Worm (Caenorhabditis elegans) whole organism, L2 larva: Measurements from ENCODE around the gene K09H11.15.

Source experiments
- C34F6.9 ChIP-seq: fragments of 150-350 bp; optimal IDR thresholded peaks from 2 replicates; lab custom pipeline; 2014; ENCODE audit warnings: missing biosample characterization, missing genetic modification characterization
- F13H6.1 ChIP-seq: sonication (generic microtip); optimal IDR thresholded peaks from 2 replicates; lab custom pipeline; 2016; ENCODE audit warnings: missing genetic modification characterization, missing compliant biosample characterization
- R02D3.7 ChIP-seq: fragments of 150-350 bp; optimal IDR thresholded peaks from 2 replicates; lab custom pipeline; 2014; ENCODE audit warnings: missing biosample characterization, missing genetic modification characterization
- Y55F3AM.14 ChIP-seq: fragments of 200-800 bp; sonication (Bioruptor generic); optimal IDR thresholded peaks from 2 replicates; lab custom pipeline; 2018; ENCODE audit warnings: mild to moderate bottlenecking, missing genetic modification characterization, missing compliant biosample characterization
- alr-1 ChIP-seq: fragments of 150-350 bp; optimal IDR thresholded peaks from 2 replicates; lab custom pipeline; 2014; ENCODE audit warnings: missing biosample characterization, missing genetic modification characterization
- aly-2 ChIP-seq: fragments of 150-350 bp; optimal IDR thresholded peaks from 2 replicates; lab custom pipeline; 2014; ENCODE audit warnings: missing biosample characterization, missing genetic modification characterization
- blmp-1 ChIP-seq: sonication (generic microtip); optimal IDR thresholded peaks from 2 replicates; lab custom pipeline; 2017; ENCODE audit warnings: missing genetic modification characterization, mild to moderate bottlenecking, missing compliant biosample characterization, antibody characterized with exemption, moderate library complexity; ENCODE audit not compliant: insufficient read depth
- ceh-16 ChIP-seq: fragments of 150-350 bp; optimal IDR thresholded peaks from 2 replicates; lab custom pipeline; 2014; ENCODE audit warnings: missing biosample characterization, missing genetic modification characterization
- ceh-82 ChIP-seq: fragments of 150-350 bp; optimal IDR thresholded peaks from 2 replicates; lab custom pipeline; 2014; ENCODE audit warnings: missing biosample characterization, missing genetic modification characterization
- crh-2 ChIP-seq: sonication (generic microtip); optimal IDR thresholded peaks from 2 replicates; lab custom pipeline; 2017; ENCODE audit warnings: missing biosample characterization, missing genetic modification characterization
- dmd-4 ChIP-seq: sonication (generic microtip); optimal IDR thresholded peaks from 2 replicates; lab custom pipeline; 2017; ENCODE audit warnings: missing biosample characterization, missing genetic modification characterization
- egl-27 ChIP-seq: sonication (generic microtip); optimal IDR thresholded peaks from 3 replicates; lab custom pipeline; 2017; ENCODE audit warnings: missing biosample characterization, missing genetic modification reagents, missing genetic modification characterization
- elt-1 ChIP-seq: fragments of 150-350 bp; optimal IDR thresholded peaks from 2 replicates; lab custom pipeline; 2014; ENCODE audit warnings: missing biosample characterization, missing genetic modification characterization
- elt-3 ChIP-seq: sonication (generic microtip); optimal IDR thresholded peaks from 2 replicates; lab custom pipeline; 2017; ENCODE audit warnings: missing biosample characterization, missing genetic modification characterization
- fos-1 ChIP-seq: fragments of 150-350 bp; optimal IDR thresholded peaks from 2 replicates; lab custom pipeline; 2014; ENCODE audit warnings: missing biosample characterization, missing genetic modification characterization
- gmeb-1 ChIP-seq: fragments of 150-350 bp; optimal IDR thresholded peaks from 2 replicates; lab custom pipeline; 2014; ENCODE audit warnings: missing biosample characterization, missing genetic modification characterization
- lin-13 ChIP-seq: fragments of 150-350 bp; optimal IDR thresholded peaks from 2 replicates; lab custom pipeline; 2014; ENCODE audit warnings: missing biosample characterization, missing genetic modification reagents, missing genetic modification characterization
- lin-39 ChIP-seq: fragments of 150-350 bp; optimal IDR thresholded peaks from 2 replicates; lab custom pipeline; 2014; ENCODE audit warnings: missing biosample characterization, missing genetic modification reagents, missing genetic modification characterization
- lsy-2 ChIP-seq, 2 experiments: fragments of 150-350 bp in 1 of 2; sonication (generic microtip) in 1 of 2; optimal IDR thresholded peaks; 2 replicates each; lab custom pipeline; 2014 to 2017; ENCODE audit warnings: missing biosample characterization in 2 of 2, missing genetic modification characterization in 2 of 2
- mbf-1 ChIP-seq: sonication (generic microtip); optimal IDR thresholded peaks from 2 replicates; lab custom pipeline; 2017; ENCODE audit warnings: missing biosample characterization, missing genetic modification characterization
- mdl-1 ChIP-seq, 2 experiments: fragments of 150-350 bp in 1 of 2; sonication (generic microtip) in 1 of 2; optimal IDR thresholded peaks; 2 replicates each; lab custom pipeline; 2017; ENCODE audit warnings: missing biosample characterization in 2 of 2, missing genetic modification characterization in 2 of 2
- nhr-10 ChIP-seq: sonication (generic microtip); optimal IDR thresholded peaks from 2 replicates; lab custom pipeline; 2017; ENCODE audit warnings: missing biosample characterization, missing genetic modification characterization
- nhr-11 ChIP-seq: fragments of 150-350 bp; optimal IDR thresholded peaks from 2 replicates; lab custom pipeline; 2014; ENCODE audit warnings: missing biosample characterization, missing genetic modification characterization
- nhr-12 ChIP-seq: fragments of 150-350 bp; optimal IDR thresholded peaks from 2 replicates; lab custom pipeline; 2014; ENCODE audit warnings: missing biosample characterization, missing genetic modification characterization
- nhr-129 ChIP-seq: fragments of 150-350 bp; optimal IDR thresholded peaks from 2 replicates; lab custom pipeline; 2014; ENCODE audit warnings: missing biosample characterization, missing genetic modification characterization
- nhr-21 ChIP-seq: fragments of 150-350 bp; optimal IDR thresholded peaks from 2 replicates; lab custom pipeline; 2014; ENCODE audit warnings: missing biosample characterization, missing genetic modification characterization
- nhr-23 ChIP-seq: fragments of 150-350 bp; optimal IDR thresholded peaks from 2 replicates; lab custom pipeline; 2014; ENCODE audit warnings: missing biosample characterization, missing genetic modification reagents, missing genetic modification characterization
- nhr-237 ChIP-seq: fragments of 150-350 bp; optimal IDR thresholded peaks from 2 replicates; lab custom pipeline; 2014; ENCODE audit warnings: missing biosample characterization, missing genetic modification characterization
- nhr-6 ChIP-seq: fragments of 150-350 bp; optimal IDR thresholded peaks from 2 replicates; lab custom pipeline; 2014; ENCODE audit warnings: missing biosample characterization, missing genetic modification characterization
- nhr-77 ChIP-seq: fragments of 150-350 bp; optimal IDR thresholded peaks from 2 replicates; lab custom pipeline; 2014; ENCODE audit warnings: missing biosample characterization, missing genetic modification characterization
- peb-1 ChIP-seq: fragments of 150-350 bp; optimal IDR thresholded peaks from 2 replicates; lab custom pipeline; 2014; ENCODE audit warnings: missing biosample characterization, missing genetic modification characterization
- skn-1 ChIP-seq: sonication (generic microtip); optimal IDR thresholded peaks from 2 replicates; lab custom pipeline; 2017; ENCODE audit warnings: missing biosample characterization, missing genetic modification characterization
- sma-3 ChIP-seq: sonication (generic microtip); optimal IDR thresholded peaks from 2 replicates; lab custom pipeline; 2016; ENCODE audit warnings: missing genetic modification reagents, missing genetic modification characterization, missing compliant biosample characterization
- snpc-4 ChIP-seq: fragments of 150-350 bp; optimal IDR thresholded peaks from 2 replicates; lab custom pipeline; 2014; ENCODE audit warnings: missing biosample characterization, missing genetic modification characterization
- unc-55 ChIP-seq: fragments of 150-350 bp; sonication (generic microtip); optimal IDR thresholded peaks from 3 replicates; lab custom pipeline; 2014; ENCODE audit warnings: missing biosample characterization, missing genetic modification reagents, missing genetic modification characterization
- unc-62 ChIP-seq: fragments of 150-350 bp; optimal IDR thresholded peaks from 2 replicates; lab custom pipeline; 2014; ENCODE audit warnings: missing biosample characterization, missing genetic modification reagents, missing genetic modification characterization
- zag-1 ChIP-seq: fragments of 150-350 bp; optimal IDR thresholded peaks from 2 replicates; lab custom pipeline; 2014; ENCODE audit warnings: missing biosample characterization, missing genetic modification characterization
- ztf-1 ChIP-seq: fragments of 200-800 bp; sonication (Bioruptor generic); conservative IDR thresholded peaks from 2 replicates; pipeline ENCODE4 v1.3.6; 2022; ENCODE audit warnings: missing genetic modification characterization, missing compliant biosample characterization
- ztf-11 ChIP-seq: sonication (generic microtip); optimal IDR thresholded peaks from 2 replicates; lab custom pipeline; 2017; ENCODE audit warnings: missing biosample characterization, missing genetic modification characterization
- ztf-4 ChIP-seq: fragments of 150-350 bp; optimal IDR thresholded peaks from 2 replicates; lab custom pipeline; 2014; ENCODE audit warnings: missing biosample characterization, missing genetic modification characterization

K09H11.15 gene

ce11 chrV:5739438-5739837, 8.8 kb upstream of the K09H11.15 start:
- TF ChIP-seq nhr-129 (tag; lab: Kevin White, UChicago), result no peak
- TF ChIP-seq aly-2, result no peak
- TF ChIP-seq C34F6.9 (tag; lab: Kevin White, UChicago), result no peak
- no peak for TF ChIP-seq snpc-4 (tag; lab: Kevin White, UChicago)
- TF ChIP-seq nhr-77 (tag; lab: Kevin White, UChicago), result no peak
- no peak for TF ChIP-seq unc-62 (GFP tag; lab: Kevin White, UChicago)
- TF ChIP-seq ztf-1 (GFP tag; lab: Robert Waterston, UW), result no peak
- no peak for TF ChIP-seq fos-1
- TF ChIP-seq egl-27 (tag; lab: Kevin White, UChicago), result no peak
- TF ChIP-seq nhr-21, result no peak
- TF ChIP-seq mdl-1 (tag; optimal IDR thresholded peaks at IDR 0.05; lab: Kevin White, UChicago), result no peak
- no peak for TF ChIP-seq F13H6.1
- no peak for TF ChIP-seq nhr-10 (tag; lab: Kevin White, UChicago)
- no peak for TF ChIP-seq blmp-1 (tag; lab: Kevin White, UChicago)
- TF ChIP-seq lin-39 (tag; lab: Kevin White, UChicago), result no peak
- no peak for TF ChIP-seq elt-3 (tag; lab: Kevin White, UChicago)
- TF ChIP-seq Y55F3AM.14 (GFP tag; lab: Kevin White, UChicago), result no peak
- TF ChIP-seq nhr-11 (tag; lab: Kevin White, UChicago), result no peak

DNA sequence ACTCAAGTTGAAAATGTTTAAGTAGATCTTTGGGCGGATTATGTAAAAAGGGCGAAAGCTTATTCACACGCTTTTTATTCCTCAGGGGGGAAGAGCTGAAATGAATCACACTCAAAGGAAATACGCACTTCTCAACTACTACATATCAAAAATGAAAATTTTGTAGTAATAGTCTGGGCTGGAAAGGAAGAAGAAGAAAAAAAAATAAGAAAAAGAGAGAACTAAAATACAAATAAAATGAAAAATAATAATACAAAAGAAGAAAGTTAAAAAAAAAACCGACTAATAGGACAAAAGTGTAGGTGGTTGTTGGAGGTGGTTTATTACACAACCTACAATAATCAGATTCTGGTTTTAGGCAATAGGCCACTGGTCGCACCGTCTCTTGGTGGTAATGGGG, 5.4 kb upstream of the K09H11.15 start, which contains the start of gene K09H11.6:
Gene K09H11.6, minus strand, starts transcription at position 101 of the 400 bp plus-strand sequence.
- no peak for TF ChIP-seq nhr-11 (tag; lab: Kevin White, UChicago)
- no peak for TF ChIP-seq lin-39 (tag; lab: Kevin White, UChicago)
- TF ChIP-seq elt-1, result no peak
- no peak for TF ChIP-seq ceh-82 (tag; lab: Kevin White, UChicago)
- TF ChIP-seq ceh-16 (tag; lab: Kevin White, UChicago), result no peak
- TF ChIP-seq nhr-23 (tag; lab: Kevin White, UChicago), result no peak
- no peak for TF ChIP-seq nhr-10 (tag; lab: Kevin White, UChicago)
- no peak for TF ChIP-seq lsy-2 (tag; optimal IDR thresholded peaks at IDR 0.05; lab: Kevin White, UChicago)
- no peak for TF ChIP-seq mdl-1 (tag; optimal IDR thresholded peaks at IDR 0.05; lab: Kevin White, UChicago)
- TF ChIP-seq zag-1 (tag; lab: Kevin White, UChicago), result no peak
- TF ChIP-seq nhr-129 (tag; lab: Kevin White, UChicago), result no peak
- TF ChIP-seq peb-1, result no peak
- no peak for TF ChIP-seq aly-2
- no peak for TF ChIP-seq nhr-21
- no peak for TF ChIP-seq dmd-4 (tag; lab: Kevin White, UChicago)
- TF ChIP-seq sma-3 (GFP tag; lab: Kevin White, UChicago), result no peak
- TF ChIP-seq ztf-4 (tag; lab: Kevin White, UChicago), result no peak
- TF ChIP-seq snpc-4 (tag; lab: Kevin White, UChicago), result no peak
- no peak for TF ChIP-seq unc-62 (GFP tag; lab: Kevin White, UChicago)
- TF ChIP-seq blmp-1 (tag; lab: Kevin White, UChicago), result no peak

DNA sequence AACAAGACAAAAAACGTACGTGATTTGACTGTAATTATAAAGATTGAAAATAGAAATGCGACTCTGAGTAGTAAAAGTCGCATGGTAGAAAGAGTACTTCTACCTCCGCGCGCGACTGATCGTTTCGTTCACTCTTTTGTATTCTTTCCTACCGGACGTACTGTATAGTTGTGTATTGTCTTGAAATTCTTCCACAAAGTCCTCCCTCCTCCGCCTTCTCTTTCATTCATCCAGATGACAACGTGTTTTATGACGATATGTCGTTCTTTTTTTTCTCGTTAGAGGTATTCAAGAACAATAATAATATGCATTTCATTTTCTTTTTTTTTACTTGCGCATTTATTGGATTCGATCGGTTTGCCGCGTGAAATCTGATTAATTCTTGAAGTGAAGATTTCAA, 4.2 kb downstream of the K09H11.15 start, which contains the start of gene K09H11.4:
Gene K09H11.4, minus strand, starts transcription at position 101 of the 400 bp plus-strand sequence.
- TF ChIP-seq alr-1 (tag; lab: Kevin White, UChicago), result no peak
- TF ChIP-seq lin-39 (tag; lab: Kevin White, UChicago), result no peak
- no peak for TF ChIP-seq aly-2
- no peak for TF ChIP-seq elt-1
- no peak for TF ChIP-seq nhr-21
- no peak for TF ChIP-seq unc-62 (GFP tag; lab: Kevin White, UChicago)
- no peak for TF ChIP-seq ztf-1 (GFP tag; lab: Robert Waterston, UW)
- no peak for TF ChIP-seq elt-3 (tag; lab: Kevin White, UChicago)
- TF ChIP-seq unc-55, result no peak
- no peak for TF ChIP-seq zag-1 (tag; lab: Kevin White, UChicago)
- TF ChIP-seq R02D3.7 (tag; lab: Kevin White, UChicago), result no peak
- TF ChIP-seq skn-1 (tag; lab: Kevin White, UChicago), result no peak
- no peak for TF ChIP-seq nhr-77 (tag; lab: Kevin White, UChicago)
- no peak for TF ChIP-seq lin-13 (GFP tag; lab: Kevin White, UChicago)
- TF ChIP-seq nhr-12 (tag; lab: Kevin White, UChicago), result no peak
- no peak for TF ChIP-seq gmeb-1 (tag; lab: Kevin White, UChicago)
- no peak for TF ChIP-seq dmd-4 (tag; lab: Kevin White, UChicago)
- TF ChIP-seq Y55F3AM.14 (GFP tag; lab: Kevin White, UChicago), result no peak
- no peak for TF ChIP-seq F13H6.1

ce11 chrV:5724395-5724794, 6.3 kb downstream of the K09H11.15 start:
- TF ChIP-seq nhr-12 (tag; lab: Kevin White, UChicago), result no peak
- TF ChIP-seq alr-1 (tag; lab: Kevin White, UChicago), result no peak
- no peak for TF ChIP-seq nhr-23 (tag; lab: Kevin White, UChicago)
- no peak for TF ChIP-seq snpc-4 (tag; lab: Kevin White, UChicago)
- no peak for TF ChIP-seq ceh-16 (tag; lab: Kevin White, UChicago)
- no peak for TF ChIP-seq mdl-1 (tag; optimal IDR thresholded peaks at IDR 0.05; lab: Kevin White, UChicago)
- TF ChIP-seq dmd-4 (tag; lab: Kevin White, UChicago), result no peak
- no peak for TF ChIP-seq C34F6.9 (tag; lab: Kevin White, UChicago)
- no peak for TF ChIP-seq ztf-11 (tag; lab: Kevin White, UChicago)
- no peak for TF ChIP-seq skn-1 (tag; lab: Kevin White, UChicago)
- TF ChIP-seq nhr-6 (tag; lab: Kevin White, UChicago), result no peak
- TF ChIP-seq nhr-129 (tag; lab: Kevin White, UChicago), result no peak
- TF ChIP-seq Y55F3AM.14 (GFP tag; lab: Kevin White, UChicago), result no peak
- no peak for TF ChIP-seq mbf-1
- TF ChIP-seq gmeb-1 (tag; lab: Kevin White, UChicago), result no peak
- no peak for TF ChIP-seq peb-1
- no peak for TF ChIP-seq crh-2 (tag; lab: Kevin White, UChicago)
- TF ChIP-seq fos-1, result no peak
- TF ChIP-seq nhr-237, result no peak
